Worm (Caenorhabditis elegans) whole organism, mixed stage, embryonic: Measurements from ENCODE around the gene C18A3.10.

ENCODE experiments used
- M03D4.4 ChIP-seq: sonication (generic microtip); optimal IDR thresholded peaks from 2 replicates; lab custom pipeline; 2017; ENCODE audit warnings: mild to moderate bottlenecking, missing genetic modification characterization, missing compliant biosample characterization
- elt-1 ChIP-seq: sonication (generic microtip); optimal IDR thresholded peaks from 2 replicates; lab custom pipeline; 2017; ENCODE audit warnings: missing genetic modification characterization, mild to moderate bottlenecking, missing compliant biosample characterization, antibody characterized with exemption, moderate library complexity, borderline replicate concordance; ENCODE audit not compliant: insufficient read depth
- mab-5 ChIP-seq: fragments of 150-350 bp; optimal IDR thresholded peaks from 2 replicates; lab custom pipeline; 2014; ENCODE audit warnings: missing biosample characterization, missing genetic modification characterization
- nhr-76 ChIP-seq: sonication (generic microtip); optimal IDR thresholded peaks from 2 replicates; lab custom pipeline; 2017; ENCODE audit warnings: missing biosample characterization, missing genetic modification characterization
- snpc-4 ChIP-seq: fragments of 150-350 bp; optimal IDR thresholded peaks from 2 replicates; lab custom pipeline; 2014; ENCODE audit warnings: missing biosample characterization, missing genetic modification characterization
- unc-62 ChIP-seq: fragments of 150-350 bp; optimal IDR thresholded peaks from 2 replicates; lab custom pipeline; 2014; ENCODE audit warnings: missing biosample characterization, missing genetic modification reagents, missing genetic modification characterization
- zip-8 ChIP-seq: fragments of 150-350 bp; optimal IDR thresholded peaks from 2 replicates; lab custom pipeline; 2014; ENCODE audit warnings: missing biosample characterization, missing genetic modification characterization
- ztf-11 ChIP-seq: fragments of 150-350 bp; optimal IDR thresholded peaks from 2 replicates; lab custom pipeline; 2014; ENCODE audit warnings: missing biosample characterization, missing genetic modification characterization

ce11 chrII:5744342-5744741 is 28.7 kb upstream of the C18A3.10 start:
- no peak for TF ChIP-seq ztf-11 (tag; lab: Kevin White, UChicago)
- TF ChIP-seq elt-1: no peak
- TF ChIP-seq M03D4.4: no peak
- no peak for TF ChIP-seq nhr-76
- no peak for TF ChIP-seq unc-62 (GFP tag; lab: Kevin White, UChicago)
- TF ChIP-seq mab-5 (tag; lab: Kevin White, UChicago): no peak
- no peak for TF ChIP-seq snpc-4 (tag; lab: Kevin White, UChicago)
- no peak for TF ChIP-seq zip-8
